Fruit fly (Drosophila melanogaster) whole organism, wandering third instar larva: ENCODE measurements around the gene lqfR.

ENCODE experiments used
- Abd-B ChIP-seq: fragments of >200 bp; optimal IDR thresholded peaks from 2 replicates; lab custom pipeline; 2017; ENCODE audit warnings: missing biosample characterization, missing genetic modification characterization
- CG32264 ChIP-seq: fragments of 200-800 bp; sonication (Bioruptor generic); optimal IDR thresholded peaks from 2 replicates; lab custom pipeline; 2016; ENCODE audit warnings: missing biosample characterization, missing genetic modification characterization
- CG9705 ChIP-seq: fragments of 200-800 bp; sonication (Bioruptor generic); optimal IDR thresholded peaks from 2 replicates; lab custom pipeline; 2018; ENCODE audit warnings: missing biosample characterization, mild to moderate bottlenecking, missing genetic modification characterization
- CrebA ChIP-seq: fragments of 200-800 bp; sonication (Bioruptor generic); optimal IDR thresholded peaks from 2 replicates; lab custom pipeline; 2016; ENCODE audit warnings: missing biosample characterization, mild to moderate bottlenecking, missing genetic modification characterization, borderline replicate concordance
- Dfd ChIP-seq: fragments of >200 bp; optimal IDR thresholded peaks from 2 replicates; lab custom pipeline; 2017; ENCODE audit warnings: missing biosample characterization, missing genetic modification characterization
- Dif ChIP-seq: fragments of 200-275, 200-300 bp; sonication (Bioruptor generic); optimal IDR thresholded peaks from 2 replicates; lab custom pipeline; 2018; ENCODE audit warnings: missing biosample characterization, missing genetic modification characterization; ENCODE audit not compliant: partially characterized antibody
- GATAd ChIP-seq: sonication (Bioruptor generic); optimal IDR thresholded peaks from 2 replicates; lab custom pipeline; 2016; ENCODE audit warnings: missing biosample characterization, missing genetic modification characterization
- HLH106 ChIP-seq: fragments of 200-800 bp; optimal IDR thresholded peaks from 3 replicates; lab custom pipeline; 2019; ENCODE audit warnings: missing biosample characterization, mild to moderate bottlenecking, missing genetic modification characterization, moderate library complexity
- Hnf4 ChIP-seq: fragments of 200-800 bp; sonication (Bioruptor generic); optimal IDR thresholded peaks from 2 replicates; lab custom pipeline; 2016; ENCODE audit warnings: missing biosample characterization, mild to moderate bottlenecking, missing genetic modification characterization
- Hr78 ChIP-seq: fragments of >200 bp; optimal IDR thresholded peaks from 2 replicates; lab custom pipeline; 2017; ENCODE audit warnings: missing biosample characterization, missing genetic modification characterization
- Hr83 ChIP-seq: fragments of 200-300 bp; sonication (Bioruptor generic); optimal IDR thresholded peaks from 2 replicates; lab custom pipeline; 2016; ENCODE audit warnings: missing biosample characterization, mild to moderate bottlenecking, missing genetic modification characterization, moderate library complexity; ENCODE audit not compliant: poor library complexity, severe bottlenecking
- Jra ChIP-seq: sonication (Bioruptor generic); optimal IDR thresholded peaks from 2 replicates; lab custom pipeline; 2016; ENCODE audit warnings: missing biosample characterization, missing genetic modification characterization
- Mio ChIP-seq: sonication (Bioruptor generic); optimal IDR thresholded peaks from 2 replicates; lab custom pipeline; 2016; ENCODE audit warnings: missing biosample characterization, missing genetic modification characterization
- Myc ChIP-seq: fragments of >200 bp; optimal IDR thresholded peaks from 2 replicates; lab custom pipeline; 2017
- N ChIP-seq: fragments of >200 bp; optimal IDR thresholded peaks from 2 replicates; lab custom pipeline; 2018; ENCODE audit warnings: missing biosample characterization, missing external identifiers, missing genetic modification characterization
- OdsH ChIP-seq: fragments of 200-800 bp; sonication (Bioruptor generic); optimal IDR thresholded peaks from 2 replicates; lab custom pipeline; 2016; ENCODE audit warnings: missing biosample characterization, mild to moderate bottlenecking, missing genetic modification characterization
- Rel ChIP-seq, 2 experiments: fragments of 200-800 bp; sonication (Bioruptor generic) in 1 of 2; optimal IDR thresholded peaks; 2 replicates in 1 of 2; 3 replicates in 1 of 2; lab custom pipeline; 2016 to 2019; ENCODE audit warnings: mild to moderate bottlenecking in 2 of 2, missing biosample characterization in 2 of 2, missing genetic modification characterization in 2 of 2, moderate library complexity in 1 of 2
- Sp1 ChIP-seq: fragments of 200-800 bp; sonication (Bioruptor generic); optimal IDR thresholded peaks from 3 replicates; lab custom pipeline; 2019; ENCODE audit warnings: missing biosample characterization, mild to moderate bottlenecking, missing genetic modification characterization, moderate library complexity
- Vsx2 ChIP-seq: fragments of 200-300, 225-300 bp; sonication (Bioruptor generic); optimal IDR thresholded peaks from 2 replicates; lab custom pipeline; 2018; ENCODE audit warnings: missing biosample characterization, missing genetic modification characterization; ENCODE audit not compliant: partially characterized antibody
- br ChIP-seq: fragments of 200-800 bp; sonication (Bioruptor generic); optimal IDR thresholded peaks from 2 replicates; lab custom pipeline; 2016; ENCODE audit warnings: missing biosample characterization, missing genetic modification characterization
- brk ChIP-seq: fragments of 200-800 bp; sonication (Bioruptor generic); optimal IDR thresholded peaks from 2 replicates; lab custom pipeline; 2016; ENCODE audit warnings: missing biosample characterization, mild to moderate bottlenecking, missing genetic modification characterization
- dl ChIP-seq, 2 experiments: fragments of 175-275, 200-275 bp in 1 of 2; fragments of 200-275 bp in 1 of 2; sonication (Bioruptor generic); optimal IDR thresholded peaks; lab custom pipeline; 2018; ENCODE audit warnings: mild to moderate bottlenecking in 2 of 2, missing biosample characterization in 2 of 2, missing genetic modification characterization in 2 of 2, moderate library complexity in 2 of 2; ENCODE audit not compliant: partially characterized antibody in 2 of 2, insufficient read depth in 1 of 2
- dmrt93B ChIP-seq: fragments of 200-800 bp; sonication (Bioruptor generic); optimal IDR thresholded peaks from 2 replicates; lab custom pipeline; 2018; ENCODE audit warnings: missing biosample characterization, mild to moderate bottlenecking, missing genetic modification characterization
- dsf ChIP-seq: sonication (Bioruptor generic); optimal IDR thresholded peaks from 2 replicates; lab custom pipeline; 2016; ENCODE audit warnings: missing biosample characterization, missing genetic modification characterization, borderline replicate concordance
- ey ChIP-seq: fragments of 200-800 bp; sonication (Bioruptor generic); optimal IDR thresholded peaks from 2 replicates; lab custom pipeline; 2016; ENCODE audit warnings: missing biosample characterization, missing genetic modification characterization
- foxo ChIP-seq, 2 experiments: fragments of 200-800 bp; sonication (Bioruptor generic); optimal IDR thresholded peaks; 2 replicates in 1 of 2; 3 replicates in 1 of 2; lab custom pipeline; 2016 to 2017; ENCODE audit warnings: missing biosample characterization in 2 of 2, missing genetic modification characterization in 2 of 2
- fru ChIP-seq: fragments of 200-800 bp; sonication (Bioruptor generic); optimal IDR thresholded peaks from 3 replicates; lab custom pipeline; 2016; ENCODE audit warnings: missing biosample characterization, mild to moderate bottlenecking, missing genetic modification characterization
- h ChIP-seq: fragments of 200-800 bp; sonication (Bioruptor generic); optimal IDR thresholded peaks from 3 replicates; lab custom pipeline; 2016; ENCODE audit warnings: missing biosample characterization, mild to moderate bottlenecking, missing genetic modification characterization
- jim ChIP-seq: fragments of 175-275, 200-325 bp; sonication (Bioruptor generic); optimal IDR thresholded peaks from 2 replicates; lab custom pipeline; 2016; ENCODE audit warnings: missing biosample characterization, mild to moderate bottlenecking, missing genetic modification characterization
- lola ChIP-seq: fragments of >200 bp; optimal IDR thresholded peaks from 2 replicates; lab custom pipeline; 2017; ENCODE audit warnings: missing biosample characterization, missing genetic modification characterization
- pan ChIP-seq: fragments of >200 bp; optimal IDR thresholded peaks from 2 replicates; lab custom pipeline; 2017
- psq ChIP-seq: fragments of 200-800 bp; sonication (Bioruptor generic); optimal IDR thresholded peaks from 3 replicates; lab custom pipeline; 2017; ENCODE audit warnings: missing biosample characterization, mild to moderate bottlenecking, missing genetic modification characterization, moderate library complexity
- rgr ChIP-seq: fragments of 200-800 bp; sonication (Bioruptor generic); optimal IDR thresholded peaks from 3 replicates; lab custom pipeline; 2016; ENCODE audit warnings: missing biosample characterization, mild to moderate bottlenecking, missing genetic modification characterization
- sage ChIP-seq: fragments of 200-800 bp; sonication (Bioruptor generic); optimal IDR thresholded peaks from 2 replicates; lab custom pipeline; 2016; ENCODE audit warnings: missing biosample characterization, mild to moderate bottlenecking, missing genetic modification characterization
- sv ChIP-seq: fragments of 200-800 bp; sonication (Bioruptor generic); optimal IDR thresholded peaks from 3 replicates; lab custom pipeline; 2016; ENCODE audit warnings: missing biosample characterization, missing genetic modification characterization
- tai ChIP-seq: sonication (Bioruptor generic); optimal IDR thresholded peaks from 2 replicates; lab custom pipeline; 2016; ENCODE audit warnings: missing biosample characterization, missing genetic modification characterization
- usp ChIP-seq: fragments of >200 bp; optimal IDR thresholded peaks from 2 replicates; lab custom pipeline; 2017; ENCODE audit warnings: missing biosample characterization, missing genetic modification characterization
- woc ChIP-seq: sonication (Bioruptor generic); optimal IDR thresholded peaks from 2 replicates; lab custom pipeline; 2016; ENCODE audit warnings: missing biosample characterization, mild to moderate bottlenecking, missing genetic modification characterization

The lqfR gene

dm6 chr3R:22411879-22412587 is 932 bp downstream of the lqfR start (continued):
- no peak for TF ChIP-seq HLH106 (tag; lab: Kevin White, UChicago)
- TF ChIP-seq psq: no peak

- peak; percentile 31 for TF ChIP-seq sage (GFP tag; lab: Kevin White, UChicago)
- peak; percentile 7 for TF ChIP-seq Sp1 (GFP tag; lab: Kevin White, UChicago)
- peak; percentile 15 for TF ChIP-seq Dif (GFP tag; lab: Kevin White, UChicago)
- peak; percentile 51 for TF ChIP-seq h
- no peak for TF ChIP-seq Rel (GFP tag; optimal IDR thresholded peaks at IDR 0.05; lab: Kevin White, UChicago)
- peak; percentile 42 for TF ChIP-seq Rel (tag; optimal IDR thresholded peaks at IDR 0.05; lab: Kevin White, UChicago)
- peak; percentile 55 for TF ChIP-seq rgr (GFP tag; lab: Kevin White, UChicago)
- TF ChIP-seq Myc (lab: Kevin White, UChicago): peak; percentile 79
- TF ChIP-seq woc (GFP tag; lab: Kevin White, UChicago): no peak
- no peak for TF ChIP-seq GATAd
- no peak for TF ChIP-seq foxo (GFP tag; optimal IDR thresholded peaks at IDR 0.05; lab: Kevin White, UChicago)
- no peak for TF ChIP-seq Abd-B
- peak; percentile 55 for TF ChIP-seq Vsx2 (GFP tag; lab: Kevin White, UChicago)
- peak; percentile 22 for TF ChIP-seq br (GFP tag; lab: Kevin White, UChicago)
- TF ChIP-seq, all 38 proteins: peak for 9
These were observed 9.8 kb downstream of the lqfR start, which contains the start of the genes Nop56 and mats for dm6 chr3R:22420911-22421310. Gene Nop56, minus strand, starts transcription at chr3R:22421068. Gene mats, plus strand, starts transcription at chr3R:22421161.

dm6 chr3R:22421618-22422017 is 10.5 kb downstream of the lqfR start:
- TF ChIP-seq Hr83 (peak; percentile 44), Vsx2 (GFP tag; lab: Kevin White, UChicago) (no peak), psq (peak; percentile 70), dmrt93B (GFP tag; lab: Kevin White, UChicago) (no peak), sage (GFP tag; lab: Kevin White, UChicago) (peak; percentile 35), Rel (GFP tag; optimal IDR thresholded peaks at IDR 0.05; lab: Kevin White, UChicago) (no peak), Rel (tag; optimal IDR thresholded peaks at IDR 0.05; lab: Kevin White, UChicago) (peak; percentile 47), h (peak; percentile 85), GATAd (no peak), Mio (GFP tag; lab: Kevin White, UChicago) (no peak), dsf (GFP tag; lab: Kevin White, UChicago) (no peak), woc (GFP tag; lab: Kevin White, UChicago) (peak; percentile 67), Myc (lab: Kevin White, UChicago) (no peak), Sp1 (GFP tag; lab: Kevin White, UChicago) (peak; percentile 70), Dif (GFP tag; lab: Kevin White, UChicago) (no peak), usp (GFP tag; lab: Kevin White, UChicago) (no peak), fru (GFP tag; lab: Kevin White, UChicago) (peak; percentile 85), foxo (GFP tag; optimal IDR thresholded peaks at IDR 0.05; lab: Kevin White, UChicago) (peak; percentile 44 to 86), Hnf4 (GFP tag; lab: Kevin White, UChicago) (no peak), ey (GFP tag; lab: Kevin White, UChicago) (peak; percentile 82), Jra (GFP tag; lab: Kevin White, UChicago) (no peak), CG32264 (peak; percentile 81), OdsH (peak; percentile 79), Dfd (GFP tag; lab: Kevin White, UChicago) (no peak), CG9705 (GFP tag; lab: Kevin White, UChicago) (peak; percentile 10), dl (GFP tag; optimal IDR thresholded peaks at IDR 0.05; lab: Kevin White, UChicago; ENCODE audit: insufficient read depth in 1 of 2, partially characterized antibody in 2 of 2) (no peak), CrebA (GFP tag; lab: Kevin White, UChicago) (no peak), Abd-B (no peak), pan (no peak), lola (GFP tag; lab: Kevin White, UChicago) (no peak), N (GFP tag; lab: Kevin White, UChicago) (no peak), rgr (GFP tag; lab: Kevin White, UChicago) (peak; percentile 83), sv (GFP tag; lab: Kevin White, UChicago) (peak; percentile 29), HLH106 (tag; lab: Kevin White, UChicago) (peak; percentile 84), tai (GFP tag; lab: Kevin White, UChicago) (no peak), jim (no peak), Hr78 (GFP tag; lab: Kevin White, UChicago) (no peak), brk (GFP tag; lab: Kevin White, UChicago) (no peak), br (GFP tag; lab: Kevin White, UChicago) (peak; percentile 76)
